Worm (Caenorhabditis elegans) whole organism, late embryonic: Measurements from ENCODE around the gene wrb-1.
A peak's percentile ranks its signal among the peaks of the same experiment; 100 is the strongest.

ENCODE experiments used
- C38D4.7 ChIP-seq: fragments of 200-800 bp; sonication (Bioruptor generic); optimal IDR thresholded peaks from 2 replicates; lab custom pipeline; 2018; ENCODE audit warnings: mild to moderate bottlenecking, missing genetic modification characterization, moderate library complexity, missing compliant biosample characterization
- F13H6.1 ChIP-seq: sonication (generic microtip); optimal IDR thresholded peaks from 2 replicates; lab custom pipeline; 2016; ENCODE audit warnings: missing genetic modification characterization, missing compliant biosample characterization
- K09A11.1 ChIP-seq: sonication (generic microtip); optimal IDR thresholded peaks from 2 replicates; lab custom pipeline; 2017; ENCODE audit warnings: antibody characterized with exemption, mild to moderate bottlenecking, missing genetic modification characterization, missing compliant biosample characterization; ENCODE audit not compliant: insufficient read depth
- ceh-30 ChIP-seq: fragments of 150-350 bp; optimal IDR thresholded peaks from 2 replicates; lab custom pipeline; 2014; ENCODE audit warnings: missing biosample characterization, missing genetic modification characterization
- ceh-31 ChIP-seq: sonication (generic microtip); optimal IDR thresholded peaks from 2 replicates; lab custom pipeline; 2016; ENCODE audit warnings: missing genetic modification characterization, missing compliant biosample characterization
- ceh-34 ChIP-seq: sonication (generic microtip); optimal IDR thresholded peaks from 2 replicates; lab custom pipeline; 2016; ENCODE audit warnings: mild to moderate bottlenecking, missing genetic modification characterization, missing compliant biosample characterization
- dve-1 ChIP-seq: sonication (generic microtip); optimal IDR thresholded peaks from 2 replicates; lab custom pipeline; 2017; ENCODE audit warnings: antibody characterized with exemption, mild to moderate bottlenecking, missing genetic modification characterization, missing compliant biosample characterization
- elt-2 ChIP-seq: sonication (generic microtip); optimal IDR thresholded peaks from 2 replicates; lab custom pipeline; 2016; ENCODE audit warnings: missing genetic modification reagents, missing genetic modification characterization, missing compliant biosample characterization
- hlh-30 ChIP-seq: sonication (generic microtip); optimal IDR thresholded peaks from 2 replicates; lab custom pipeline; 2017; ENCODE audit warnings: antibody characterized with exemption, missing genetic modification characterization, missing compliant biosample characterization; ENCODE audit not compliant: insufficient read depth
- hlh-8 ChIP-seq: sonication (generic microtip); optimal IDR thresholded peaks from 2 replicates; lab custom pipeline; 2016; ENCODE audit warnings: missing genotype, missing genetic modification characterization, missing compliant biosample characterization
- lim-6 ChIP-seq: sonication (generic microtip); optimal IDR thresholded peaks from 2 replicates; lab custom pipeline; 2016; ENCODE audit warnings: missing genetic modification characterization, missing compliant biosample characterization
- madf-2 ChIP-seq: sonication (generic microtip); optimal IDR thresholded peaks from 2 replicates; lab custom pipeline; 2017; ENCODE audit warnings: missing genetic modification characterization, missing compliant biosample characterization
- nhr-11 ChIP-seq: fragments of 150-350 bp; optimal IDR thresholded peaks from 2 replicates; lab custom pipeline; 2014; ENCODE audit warnings: missing biosample characterization, missing genetic modification characterization
- pat-9 ChIP-seq: fragments of 200-800 bp; sonication (Bioruptor generic); optimal IDR thresholded peaks from 2 replicates; lab custom pipeline; 2018; ENCODE audit warnings: mild to moderate bottlenecking, missing genetic modification characterization, moderate library complexity, missing compliant biosample characterization
- pha-2 ChIP-seq: sonication (generic microtip); optimal IDR thresholded peaks from 2 replicates; lab custom pipeline; 2017; ENCODE audit warnings: mild to moderate bottlenecking, missing genetic modification characterization, missing compliant biosample characterization
- ref-2 ChIP-seq: sonication (generic microtip); optimal IDR thresholded peaks from 2 replicates; lab custom pipeline; 2016; ENCODE audit warnings: missing genetic modification characterization, missing compliant biosample characterization
- syd-9 ChIP-seq: sonication (generic microtip); optimal IDR thresholded peaks from 2 replicates; lab custom pipeline; 2016; ENCODE audit warnings: mild to moderate bottlenecking, missing genetic modification characterization, moderate library complexity, missing compliant biosample characterization
- unc-42 ChIP-seq: sonication (generic microtip); optimal IDR thresholded peaks from 2 replicates; lab custom pipeline; 2016; ENCODE audit warnings: missing genotype, missing genetic modification characterization, missing compliant biosample characterization
- unc-55 ChIP-seq: sonication (generic microtip); optimal IDR thresholded peaks from 2 replicates; lab custom pipeline; 2017; ENCODE audit warnings: missing biosample characterization, missing genetic modification reagents, missing genetic modification characterization
- zip-5 ChIP-seq: sonication (generic microtip); optimal IDR thresholded peaks from 2 replicates; lab custom pipeline; 2016; ENCODE audit warnings: missing genetic modification characterization, missing compliant biosample characterization

The wrb-1 gene

DNA sequence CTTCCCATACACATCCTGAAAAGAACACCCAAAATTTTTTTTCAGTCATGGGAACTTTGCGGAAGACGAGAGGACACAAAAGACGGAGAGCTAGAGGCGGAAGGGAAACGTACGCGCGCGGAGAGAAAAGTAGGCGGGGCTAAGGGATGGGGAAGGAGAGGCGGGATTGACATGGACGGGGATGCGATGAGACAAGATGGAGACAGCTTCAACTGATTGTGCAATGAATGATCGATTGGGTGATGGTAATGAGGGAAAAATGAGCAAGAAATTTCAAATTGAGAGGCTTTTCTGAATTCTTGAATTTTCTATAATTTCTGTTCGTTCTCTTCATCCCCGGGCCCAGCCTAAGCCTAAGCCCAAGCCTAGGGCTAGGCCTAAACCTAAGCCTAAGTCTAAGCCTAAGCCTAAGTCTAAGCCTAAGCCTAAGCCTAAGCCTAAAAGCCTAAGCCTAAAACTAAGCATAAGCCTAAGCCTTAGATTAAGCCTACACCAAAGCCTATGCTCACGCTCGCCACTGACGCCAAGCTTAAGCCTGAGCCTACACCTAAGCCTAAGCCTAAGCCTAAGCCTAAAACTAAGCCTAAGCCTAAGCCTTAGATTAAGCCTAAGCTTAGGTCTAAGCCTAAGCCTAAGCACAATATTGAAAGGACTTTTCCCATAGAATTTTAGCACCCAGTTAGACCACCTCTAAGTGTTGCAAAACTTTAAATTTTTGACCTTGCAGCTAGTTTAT, 40.6 kb downstream of the wrb-1 start:
- no peak for TF ChIP-seq nhr-11 (tag; lab: Kevin White, UChicago)
- TF ChIP-seq C38D4.7: no peak
- no peak for TF ChIP-seq ceh-31
- peak; percentile 6 for TF ChIP-seq unc-42 (tag; lab: Kevin White, UChicago)
- TF ChIP-seq unc-55 (GFP tag; lab: Kevin White, UChicago): peak; percentile 67
- TF ChIP-seq pha-2 (tag; lab: Kevin White, UChicago): no peak
- TF ChIP-seq lim-6 (tag; lab: Kevin White, UChicago): no peak
- TF ChIP-seq madf-2 (tag; lab: Kevin White, UChicago): no peak
- TF ChIP-seq dve-1 (tag; lab: Kevin White, UChicago): peak; percentile 36
- peak; percentile 7 for TF ChIP-seq ref-2 (tag; lab: Kevin White, UChicago)
- no peak for TF ChIP-seq hlh-8 (tag; lab: Kevin White, UChicago)
- TF ChIP-seq hlh-30 (tag; lab: Kevin White, UChicago): no peak
- no peak for TF ChIP-seq zip-5 (tag; lab: Kevin White, UChicago)

DNA sequence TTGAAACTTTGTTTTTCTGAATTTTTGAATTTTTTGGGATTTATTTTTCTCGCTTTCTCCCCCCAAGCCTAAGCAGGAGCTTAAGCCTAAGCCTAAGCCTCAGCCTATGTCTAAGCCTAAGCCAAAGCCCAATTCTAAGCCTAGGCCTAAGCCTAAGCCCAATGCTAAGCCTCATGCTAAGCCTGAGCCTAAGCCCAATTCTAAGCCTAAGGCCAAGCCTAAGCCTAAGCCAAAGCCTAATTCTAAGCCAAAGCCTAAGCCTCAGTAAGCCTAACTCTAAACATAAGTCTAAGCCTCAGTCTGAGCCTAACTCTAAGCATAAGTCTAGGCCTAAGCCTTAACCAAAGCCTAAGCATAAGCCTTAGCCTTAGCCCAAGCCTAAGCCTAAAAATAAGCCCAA, 46.6 kb downstream of the wrb-1 start:
- TF ChIP-seq K09A11.1 (tag; lab: Kevin White, UChicago) (no peak), dve-1 (tag; lab: Kevin White, UChicago) (peak; percentile 85)

DNA sequence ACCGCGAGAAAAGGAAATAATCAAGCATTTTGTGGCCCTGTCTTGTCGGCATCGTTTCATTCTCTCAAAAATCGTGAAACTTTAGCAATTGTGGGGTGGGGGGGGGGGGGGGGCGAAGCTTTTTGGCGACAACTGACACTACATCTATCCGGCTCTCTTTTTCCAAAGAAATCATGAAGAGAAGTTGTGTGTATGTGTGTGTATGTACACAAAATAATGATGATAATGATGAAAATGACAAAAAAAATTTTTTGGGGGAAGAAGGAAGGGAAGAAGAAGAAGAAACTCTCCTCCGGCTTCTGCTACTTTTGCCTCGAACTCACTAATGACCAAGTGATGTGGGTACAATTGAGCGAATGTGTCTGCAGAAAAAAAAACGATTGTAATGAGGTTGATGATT, 47.1 kb downstream of the wrb-1 start:
- TF ChIP-seq hlh-30 (tag; lab: Kevin White, UChicago): no peak
- TF ChIP-seq unc-55 (GFP tag; lab: Kevin White, UChicago): peak; percentile 8
- no peak for TF ChIP-seq ceh-34 (tag; lab: Kevin White, UChicago)
- TF ChIP-seq elt-2 (tag; lab: Kevin White, UChicago): no peak
- TF ChIP-seq ceh-30 (tag; lab: Kevin White, UChicago): no peak
- TF ChIP-seq pat-9 (tag; lab: Kevin White, UChicago): no peak
- TF ChIP-seq syd-9 (tag; lab: Kevin White, UChicago): no peak
- TF ChIP-seq F13H6.1: no peak
- TF ChIP-seq, all 69 proteins: peak for 1

DNA sequence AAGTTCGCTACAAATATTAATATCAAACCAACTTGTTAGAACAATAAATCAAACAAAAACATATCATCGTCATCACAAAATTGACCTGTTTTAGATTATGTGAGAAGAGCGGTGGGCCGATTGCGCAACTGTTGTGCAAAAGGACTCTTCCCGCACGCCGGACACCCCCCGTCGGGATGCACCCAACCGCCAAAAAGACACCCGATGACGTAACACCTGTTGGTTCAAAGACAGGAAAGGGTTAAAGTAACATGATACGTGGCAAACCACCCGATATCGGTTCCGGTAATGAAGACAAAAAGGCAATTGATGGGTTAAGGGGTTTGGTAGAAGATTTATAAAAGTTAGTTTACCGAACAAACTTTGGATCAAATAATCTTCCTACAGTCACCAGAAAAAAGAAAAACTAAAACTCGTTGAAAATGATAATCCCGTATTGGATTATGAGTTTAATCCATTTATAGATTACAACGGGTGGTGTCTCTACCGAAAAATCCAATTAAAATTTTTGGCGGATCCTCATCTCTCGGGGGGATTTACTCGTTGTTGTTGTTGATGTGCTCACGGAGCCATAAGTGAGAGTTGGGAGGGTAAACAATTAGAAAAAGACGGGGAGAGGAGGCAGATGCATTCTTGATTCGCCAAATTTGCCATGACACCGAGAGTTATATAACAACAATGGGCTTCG, 48.3 kb downstream of the wrb-1 start:
- TF ChIP-seq ceh-34 (tag; lab: Kevin White, UChicago): peak; percentile 53
- peak; percentile 67 for TF ChIP-seq elt-2 (tag; lab: Kevin White, UChicago)
- TF ChIP-seq ref-2 (tag; lab: Kevin White, UChicago): peak; percentile 81
- TF ChIP-seq unc-42 (tag; lab: Kevin White, UChicago): peak; percentile 87
- TF ChIP-seq syd-9 (tag; lab: Kevin White, UChicago): no peak
